Worm (Caenorhabditis elegans) whole organism, L3 larva: ENCODE data around the gene T28D9.11.

ENCODE experiments used
- R02D3.7 ChIP-seq: fragments of 150-350 bp; optimal IDR thresholded peaks from 2 replicates; lab custom pipeline; 2014; ENCODE audit warnings: missing biosample characterization, missing genetic modification characterization
- ZK546.5 ChIP-seq: sonication (generic microtip); optimal IDR thresholded peaks from 2 replicates; lab custom pipeline; 2017; ENCODE audit warnings: missing biosample characterization, missing genetic modification characterization
- aly-2 ChIP-seq: fragments of 150-350 bp; optimal IDR thresholded peaks from 2 replicates; lab custom pipeline; 2014; ENCODE audit warnings: missing biosample characterization, missing genetic modification characterization
- ama-1 ChIP-seq: fragments of 150-350 bp; optimal IDR thresholded peaks from 2 replicates; lab custom pipeline; 2018
- ceh-28 ChIP-seq: fragments of 150-350 bp; optimal IDR thresholded peaks from 2 replicates; lab custom pipeline; 2014; ENCODE audit warnings: missing biosample characterization, missing genetic modification reagents, missing genetic modification characterization
- ceh-9 ChIP-seq: sonication (generic microtip); optimal IDR thresholded peaks from 2 replicates; lab custom pipeline; 2018; ENCODE audit warnings: missing biosample characterization, missing genetic modification characterization
- daf-12 ChIP-seq: fragments of 150-350 bp; optimal IDR thresholded peaks from 2 replicates; lab custom pipeline; 2014; ENCODE audit warnings: missing biosample characterization, missing genetic modification reagents, missing genetic modification characterization
- egl-27 ChIP-seq: sonication (generic microtip); optimal IDR thresholded peaks from 4 replicates; lab custom pipeline; 2017; ENCODE audit warnings: missing biosample characterization, missing genetic modification reagents, missing genetic modification characterization
- egl-5 ChIP-seq: fragments of 150-350 bp; optimal IDR thresholded peaks from 2 replicates; lab custom pipeline; 2017; ENCODE audit warnings: missing biosample characterization, missing genetic modification reagents, missing genetic modification characterization, inconsistent platforms
- elt-1 ChIP-seq: fragments of 150-350 bp; optimal IDR thresholded peaks from 2 replicates; lab custom pipeline; 2014; ENCODE audit warnings: missing biosample characterization, missing genetic modification characterization
- fkh-10 ChIP-seq: sonication (generic microtip); optimal IDR thresholded peaks from 2 replicates; lab custom pipeline; 2017; ENCODE audit warnings: missing biosample characterization, missing genetic modification reagents, missing genetic modification characterization
- fkh-2 ChIP-seq: fragments of 150-350 bp; optimal IDR thresholded peaks from 2 replicates; lab custom pipeline; 2014; ENCODE audit warnings: missing biosample characterization, missing genetic modification reagents, missing genetic modification characterization
- fos-1 ChIP-seq: fragments of 150-350 bp; optimal IDR thresholded peaks from 2 replicates; lab custom pipeline; 2014; ENCODE audit warnings: missing biosample characterization, missing genetic modification characterization
- hmg-11 ChIP-seq: sonication (generic microtip); optimal IDR thresholded peaks from 2 replicates; lab custom pipeline; 2016; ENCODE audit warnings: missing genetic modification characterization, missing compliant biosample characterization
- lin-39 ChIP-seq: fragments of 150-350 bp; optimal IDR thresholded peaks from 2 replicates; lab custom pipeline; 2018; ENCODE audit warnings: missing biosample characterization, missing genetic modification reagents, missing genetic modification characterization
- mdl-1 ChIP-seq: fragments of 150-350 bp; optimal IDR thresholded peaks from 2 replicates; lab custom pipeline; 2014; ENCODE audit warnings: missing biosample characterization, missing genetic modification characterization
- nfya-1 ChIP-seq: sonication (generic microtip); optimal IDR thresholded peaks from 2 replicates; lab custom pipeline; 2017; ENCODE audit warnings: missing genetic modification characterization, mild to moderate bottlenecking, missing compliant biosample characterization, antibody characterized with exemption, moderate library complexity; ENCODE audit not compliant: insufficient read depth
- nhr-11 ChIP-seq: fragments of 150-350 bp; optimal IDR thresholded peaks from 2 replicates; lab custom pipeline; 2014; ENCODE audit warnings: missing biosample characterization, missing genetic modification characterization
- nhr-237 ChIP-seq: fragments of 150-350 bp; optimal IDR thresholded peaks from 2 replicates; lab custom pipeline; 2014; ENCODE audit warnings: missing biosample characterization, missing genetic modification characterization
- nhr-25 ChIP-seq: sonication (generic microtip); optimal IDR thresholded peaks from 2 replicates; lab custom pipeline; 2017; ENCODE audit warnings: missing biosample characterization, missing genetic modification characterization
- nhr-28 ChIP-seq: fragments of 150-350 bp; optimal IDR thresholded peaks from 2 replicates; lab custom pipeline; 2014; ENCODE audit warnings: missing biosample characterization, missing genetic modification characterization
- nhr-43 ChIP-seq: sonication (generic microtip); optimal IDR thresholded peaks from 2 replicates; lab custom pipeline; 2016; ENCODE audit warnings: mild to moderate bottlenecking, missing genetic modification characterization, missing compliant biosample characterization; ENCODE audit not compliant: poor library complexity, severe bottlenecking
- nhr-76 ChIP-seq: fragments of 150-350 bp; sonication (generic microtip); optimal IDR thresholded peaks from 5 replicates; lab custom pipeline; 2014; ENCODE audit warnings: missing biosample characterization, missing genetic modification characterization
- pha-4 ChIP-seq: fragments of 150-350 bp; optimal IDR thresholded peaks from 2 replicates; lab custom pipeline; 2014; ENCODE audit warnings: missing biosample characterization, missing genetic modification reagents, missing genetic modification characterization
- pqm-1 ChIP-seq: fragments of 150-350 bp; optimal IDR thresholded peaks from 2 replicates; lab custom pipeline; 2017; ENCODE audit warnings: missing biosample characterization, missing genetic modification characterization, inconsistent platforms
- skn-1 ChIP-seq: fragments of 150-350 bp; optimal IDR thresholded peaks from 2 replicates; lab custom pipeline; 2014; ENCODE audit warnings: missing biosample characterization, missing genetic modification characterization
- snpc-4 ChIP-seq: fragments of 150-350 bp; optimal IDR thresholded peaks from 2 replicates; lab custom pipeline; 2014; ENCODE audit warnings: missing biosample characterization, missing genetic modification characterization
- tbx-2 ChIP-seq: sonication (generic microtip); optimal IDR thresholded peaks from 2 replicates; lab custom pipeline; 2016; ENCODE audit warnings: mild to moderate bottlenecking, missing genetic modification characterization, missing compliant biosample characterization
- zag-1 ChIP-seq: fragments of 150-350 bp; optimal IDR thresholded peaks from 2 replicates; lab custom pipeline; 2014; ENCODE audit warnings: missing biosample characterization, missing genetic modification characterization
- ztf-11 ChIP-seq: fragments of 150-350 bp; optimal IDR thresholded peaks from 2 replicates; lab custom pipeline; 2014; ENCODE audit warnings: missing biosample characterization, missing genetic modification characterization
- ztf-4 ChIP-seq: fragments of 150-350 bp; optimal IDR thresholded peaks from 2 replicates; lab custom pipeline; 2014; ENCODE audit warnings: missing biosample characterization, missing genetic modification characterization

The T28D9.11 gene

DNA sequence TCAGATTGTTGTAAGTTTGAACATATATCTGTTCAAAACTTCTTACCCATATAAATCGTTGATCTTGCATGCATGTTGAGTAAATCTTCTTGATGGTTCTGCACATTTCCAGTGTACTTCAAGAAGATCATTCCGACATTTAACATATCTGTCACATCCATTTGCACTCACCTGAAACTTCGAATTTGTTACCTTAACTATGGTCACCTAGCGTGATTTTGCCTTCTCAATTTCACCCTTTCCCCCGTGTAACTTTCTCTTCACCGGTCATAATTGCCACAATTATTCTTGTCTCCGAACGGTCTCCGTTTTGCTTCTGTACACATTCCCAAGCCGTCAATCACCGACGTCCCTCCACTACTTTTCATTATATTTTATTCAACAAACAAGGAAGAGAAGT, 21.6 kb upstream of the T28D9.11 start:
- TF ChIP-seq hmg-11 (no peak), nhr-28 (no peak), tbx-2 (tag; lab: Kevin White, UChicago) (no peak), nhr-76 (no peak), nhr-237 (no peak), fos-1 (tag; lab: Kevin White, UChicago) (no peak), nhr-11 (tag; lab: Kevin White, UChicago) (no peak), ZK546.5 (tag; lab: Kevin White, UChicago) (no peak), nhr-43 (tag; lab: Kevin White, UChicago) (no peak), fkh-2 (tag; lab: Kevin White, UChicago) (no peak), snpc-4 (tag; lab: Kevin White, UChicago) (no peak)

DNA sequence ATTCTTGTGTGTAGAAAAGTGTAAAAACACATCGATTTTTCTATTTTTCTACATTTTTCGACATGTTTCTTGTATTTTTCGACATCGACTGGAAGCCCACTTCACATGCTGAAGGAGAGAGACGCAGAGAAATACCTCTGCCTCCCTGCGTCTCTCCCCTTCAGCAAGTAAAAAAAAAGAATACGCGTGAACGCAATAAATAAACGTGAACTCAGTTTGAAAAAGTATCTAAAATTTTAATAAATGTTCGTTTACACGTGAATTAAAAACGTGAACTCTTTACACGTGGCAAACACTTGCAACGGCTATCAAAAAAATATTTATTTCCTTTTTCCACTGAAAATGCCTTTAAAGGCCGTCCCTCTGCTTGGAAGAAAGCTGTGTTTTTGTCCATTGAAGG, 11.0 kb upstream of the T28D9.11 start, which contains the start of gene R05G9.1:
TSS of gene R05G9.1 (plus strand) at position 343 of the 400 bp plus-strand sequence.
- no peak for TF ChIP-seq lin-39 (tag; lab: Kevin White, UChicago)
- TF ChIP-seq pha-4 (tag; lab: Kevin White, UChicago) = no peak
- no peak for TF ChIP-seq R02D3.7
- TF ChIP-seq fkh-10 (GFP tag; lab: Kevin White, UChicago) = no peak
- TF ChIP-seq nhr-237 = no peak
- no peak for TF ChIP-seq ama-1 (lab: Kevin White, UChicago)
- TF ChIP-seq ztf-11 (tag; lab: Kevin White, UChicago) = no peak
- TF ChIP-seq ZK546.5 (tag; lab: Kevin White, UChicago) = no peak
- TF ChIP-seq ceh-28 = no peak
- no peak for TF ChIP-seq mdl-1 (tag; lab: Kevin White, UChicago)
- no peak for TF ChIP-seq nhr-76
- TF ChIP-seq egl-27 (tag; lab: Kevin White, UChicago) = no peak
- TF ChIP-seq pqm-1 = no peak
- no peak for TF ChIP-seq ceh-9
- no peak for TF ChIP-seq ztf-4 (tag; lab: Kevin White, UChicago)
- TF ChIP-seq tbx-2 (tag; lab: Kevin White, UChicago) = no peak
- no peak for TF ChIP-seq skn-1
- no peak for TF ChIP-seq zag-1 (tag; lab: Kevin White, UChicago)
- TF ChIP-seq, all 47 proteins: peak for 0

DNA sequence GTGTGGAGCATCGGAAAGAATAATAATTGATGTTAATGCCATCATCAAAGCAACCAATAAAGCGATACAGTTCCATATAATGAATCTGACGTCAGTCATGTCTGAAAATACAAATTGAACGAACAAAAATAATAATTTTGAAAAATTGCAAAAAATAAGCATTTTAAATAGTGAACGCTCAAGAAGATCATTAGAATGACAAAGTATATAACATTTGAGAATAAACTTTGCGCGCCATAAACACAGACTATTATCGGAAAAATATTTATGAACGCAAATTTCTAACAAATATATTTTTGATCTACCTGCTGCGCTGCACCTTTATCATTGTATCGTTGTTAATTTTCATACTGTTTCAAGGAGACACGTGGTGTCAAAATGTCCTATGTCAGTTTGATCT, 9.6 kb upstream of the T28D9.11 start, which contains the start of gene R05G9.3:
TSS of gene R05G9.3 (minus strand) at position 101 of the 400 bp plus-strand sequence.
- no peak for TF ChIP-seq ama-1 (lab: Kevin White, UChicago)
- no peak for TF ChIP-seq aly-2 (tag; lab: Kevin White, UChicago)
- TF ChIP-seq tbx-2 (tag; lab: Kevin White, UChicago) = no peak
- no peak for TF ChIP-seq ceh-28
- no peak for TF ChIP-seq ZK546.5 (tag; lab: Kevin White, UChicago)
- no peak for TF ChIP-seq mdl-1 (tag; lab: Kevin White, UChicago)
- TF ChIP-seq zag-1 (tag; lab: Kevin White, UChicago) = no peak

DNA sequence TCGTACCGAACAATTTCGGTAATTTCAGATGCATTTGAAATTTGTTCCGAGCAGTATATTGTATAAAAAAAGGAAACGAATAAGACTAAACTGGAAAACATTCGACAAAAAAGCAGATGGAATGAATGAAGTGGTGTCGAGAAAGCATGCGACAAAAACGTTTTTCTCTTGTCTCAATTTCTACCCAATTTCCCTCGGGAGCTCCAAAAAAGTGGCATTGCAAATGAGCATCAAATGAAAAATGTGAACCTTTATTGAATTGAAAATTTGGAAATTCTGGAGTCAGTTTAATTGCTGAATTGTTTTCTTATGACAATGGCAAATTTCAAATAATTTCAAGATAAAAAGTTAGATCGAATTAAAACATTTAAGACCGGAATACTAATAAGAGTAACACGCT, 8.4 kb upstream of the T28D9.11 start, which contains the start of gene R05G9.5:
TSS of gene R05G9.5 (minus strand) at position 101 of the 400 bp plus-strand sequence.
- no peak for TF ChIP-seq egl-5
- no peak for TF ChIP-seq daf-12 (tag; lab: Kevin White, UChicago)
- TF ChIP-seq ama-1 (lab: Kevin White, UChicago) = no peak
- TF ChIP-seq nhr-25 (tag; lab: Kevin White, UChicago) = no peak

DNA sequence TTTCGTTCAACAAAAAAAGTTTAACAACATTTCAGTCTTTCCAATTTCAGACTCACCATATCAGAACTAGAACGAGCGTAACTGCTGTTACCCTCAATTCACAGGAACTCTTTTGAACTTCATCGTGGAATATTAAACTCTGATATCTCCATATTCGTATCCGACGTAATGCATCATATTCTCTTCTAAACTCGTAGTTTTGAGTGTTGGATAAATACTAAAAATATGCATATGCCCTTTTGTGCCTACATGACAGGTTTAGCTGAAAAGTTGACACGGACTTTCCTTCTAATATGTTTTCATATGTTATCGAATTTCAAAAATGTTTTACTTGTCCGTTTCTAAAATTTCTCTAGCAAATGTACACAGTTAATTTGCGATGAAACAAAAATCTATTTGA, 7.3 kb upstream of the T28D9.11 start, which contains the start of gene twk-49:
TSS of gene twk-49 (minus strand) at position 101 of the 400 bp plus-strand sequence.
- no peak for TF ChIP-seq ZK546.5 (tag; lab: Kevin White, UChicago)
- TF ChIP-seq ceh-9 = no peak
- no peak for TF ChIP-seq fkh-10 (GFP tag; lab: Kevin White, UChicago)

DNA sequence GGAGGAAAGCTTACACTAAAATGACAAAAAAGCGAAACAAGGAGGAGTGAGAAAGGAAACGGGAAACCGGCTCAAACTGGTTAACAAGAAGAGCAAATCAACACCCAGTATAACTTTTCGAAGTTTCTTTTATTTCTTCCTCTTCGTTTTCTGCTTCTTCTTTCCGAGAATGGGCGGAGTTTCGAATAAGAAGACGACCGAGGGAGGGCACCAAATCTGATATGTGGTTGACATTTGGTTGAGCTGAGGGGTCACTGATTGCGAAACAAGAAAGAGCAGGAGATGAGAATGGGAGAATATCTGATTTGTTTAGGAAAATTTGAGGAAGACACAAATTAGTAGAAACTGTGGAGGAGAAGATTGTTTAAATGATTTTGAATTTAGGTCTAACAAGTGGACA, 6.8 kb upstream of the T28D9.11 start:
- no peak for TF ChIP-seq elt-1 (tag; lab: Kevin White, UChicago)
- TF ChIP-seq nfya-1 (tag; lab: Kevin White, UChicago) = peak; percentile 20
- no peak for TF ChIP-seq egl-27 (tag; lab: Kevin White, UChicago)
